Worm (Caenorhabditis elegans) whole organism, L3 larva: ENCODE results near the gene C50F4.12.

Source experiments
- egl-27 ChIP-seq: sonication (generic microtip); optimal IDR thresholded peaks from 4 replicates; lab custom pipeline; 2017; ENCODE audit warnings: missing biosample characterization, missing genetic modification reagents, missing genetic modification characterization
- nhr-11 ChIP-seq: fragments of 150-350 bp; optimal IDR thresholded peaks from 2 replicates; lab custom pipeline; 2014; ENCODE audit warnings: missing biosample characterization, missing genetic modification characterization
- nhr-23 ChIP-seq: fragments of 150-350 bp; optimal IDR thresholded peaks from 2 replicates; lab custom pipeline; 2014; ENCODE audit warnings: missing biosample characterization, missing genetic modification reagents, missing genetic modification characterization
- nhr-28 ChIP-seq: fragments of 150-350 bp; optimal IDR thresholded peaks from 2 replicates; lab custom pipeline; 2014; ENCODE audit warnings: missing biosample characterization, missing genetic modification characterization
- pha-4 ChIP-seq: fragments of 150-350 bp; optimal IDR thresholded peaks from 2 replicates; lab custom pipeline; 2014; ENCODE audit warnings: missing biosample characterization, missing genetic modification reagents, missing genetic modification characterization

- TF ChIP-seq egl-27 (tag; lab: Kevin White, UChicago) (no peak), nhr-11 (tag; lab: Kevin White, UChicago) (no peak), nhr-28 (tag; lab: Kevin White, UChicago) (no peak), nhr-23 (tag; lab: Kevin White, UChicago) (no peak), pha-4 (tag; lab: Kevin White, UChicago) (no peak)
Observed at ce11 chrV:9561624-9562179, 22.2 kb upstream of the C50F4.12 start, which contains the start of gene rgef-1.
